Fruit fly (Drosophila melanogaster) Kc167 (cell line): ENCODE measurements around the gene Lamtor4.

Experiments used
- Myc ChIP-seq: fragments of >200 bp; optimal IDR thresholded peaks from 2 replicates; lab custom pipeline; 2017; ENCODE audit warnings: missing external identifiers
- Sin3A ChIP-seq: fragments of >200 bp; optimal IDR thresholded peaks from 2 replicates; lab custom pipeline; 2018; ENCODE audit warnings: missing external identifiers
- h ChIP-seq: fragments of >200 bp; optimal IDR thresholded peaks from 3 replicates; lab custom pipeline; 2018; ENCODE audit warnings: missing external identifiers
- insv ChIP-seq: fragments of >200 bp; optimal IDR thresholded peaks from 3 replicates; lab custom pipeline; 2018; ENCODE audit warnings: missing external identifiers
- psq ChIP-seq: fragments of >200 bp; optimal IDR thresholded peaks from 2 replicates; lab custom pipeline; 2017; ENCODE audit warnings: missing external identifiers
- ttk ChIP-seq: sonication (Bioruptor generic); optimal IDR thresholded peaks from 2 replicates; lab custom pipeline; 2017; ENCODE audit warnings: missing external identifiers

The Lamtor4 gene

dm6 chr3L:3896553-3897034 is at the start of gene Lamtor4, which contains the start of gene Gr63a:
Lamtor4 (plus strand) TSS chr3L:3896900.
Gr63a (minus strand) TSS chr3L:3896603.
- TF ChIP-seq ttk (lab: Kevin White, UChicago): no peak
- TF ChIP-seq insv (lab: Kevin White, UChicago): no peak
- no peak for TF ChIP-seq h
- no peak for TF ChIP-seq Sin3A (lab: Kevin White, UChicago)
- TF ChIP-seq Myc (lab: Kevin White, UChicago): no peak
- no peak for TF ChIP-seq psq (lab: Kevin White, UChicago)

dm6 chr3L:3847810-3848326 is 48.8 kb upstream of the Lamtor4 start:
- TF ChIP-seq insv (lab: Kevin White, UChicago) (no peak), Sin3A (lab: Kevin White, UChicago) (no peak), ttk (lab: Kevin White, UChicago) (no peak), Myc (lab: Kevin White, UChicago) (no peak), psq (lab: Kevin White, UChicago) (no peak), h (no peak)

- TF ChIP-seq psq (lab: Kevin White, UChicago) (no peak), insv (lab: Kevin White, UChicago) (no peak), Myc (lab: Kevin White, UChicago) (no peak), h (no peak), Sin3A (lab: Kevin White, UChicago) (no peak), ttk (lab: Kevin White, UChicago) (no peak)
Observed at dm6 chr3L:3848687-3849270, 47.9 kb upstream of the Lamtor4 start.

dm6 chr3L:3849763-3850162 is 46.9 kb upstream of the Lamtor4 start:
- TF ChIP-seq psq (lab: Kevin White, UChicago) (no peak), h (no peak), Myc (lab: Kevin White, UChicago) (no peak), insv (lab: Kevin White, UChicago) (no peak), Sin3A (lab: Kevin White, UChicago) (no peak), ttk (lab: Kevin White, UChicago) (no peak)

dm6 chr3L:3850477-3850876 is 46.2 kb upstream of the Lamtor4 start:
- TF ChIP-seq ttk (lab: Kevin White, UChicago) (no peak), insv (lab: Kevin White, UChicago) (no peak), Myc (lab: Kevin White, UChicago) (no peak), psq (lab: Kevin White, UChicago) (no peak), h (no peak), Sin3A (lab: Kevin White, UChicago) (no peak)

dm6 chr3L:3851048-3851447 is 45.7 kb upstream of the Lamtor4 start:
- no peak for TF ChIP-seq psq (lab: Kevin White, UChicago)
- no peak for TF ChIP-seq ttk (lab: Kevin White, UChicago)
- TF ChIP-seq Sin3A (lab: Kevin White, UChicago): no peak
- no peak for TF ChIP-seq h
- TF ChIP-seq Myc (lab: Kevin White, UChicago): no peak
- no peak for TF ChIP-seq insv (lab: Kevin White, UChicago)

dm6 chr3L:3851847-3852246 is 44.9 kb upstream of the Lamtor4 start:
- TF ChIP-seq Sin3A (lab: Kevin White, UChicago): no peak
- no peak for TF ChIP-seq Myc (lab: Kevin White, UChicago)
- no peak for TF ChIP-seq insv (lab: Kevin White, UChicago)
- no peak for TF ChIP-seq psq (lab: Kevin White, UChicago)
- TF ChIP-seq ttk (lab: Kevin White, UChicago): no peak

dm6 chr3L:3852842-3853241 is 43.9 kb upstream of the Lamtor4 start:
- TF ChIP-seq psq (lab: Kevin White, UChicago) (no peak), h (no peak)

- TF ChIP-seq h (no peak), insv (lab: Kevin White, UChicago) (no peak), Myc (lab: Kevin White, UChicago) (no peak), psq (lab: Kevin White, UChicago) (no peak), Sin3A (lab: Kevin White, UChicago) (no peak), ttk (lab: Kevin White, UChicago) (no peak)
Observed at dm6 chr3L:3855194-3855980, 41.3 kb upstream of the Lamtor4 start.

dm6 chr3L:3856004-3856403 is 40.7 kb upstream of the Lamtor4 start:
- no peak for TF ChIP-seq Sin3A (lab: Kevin White, UChicago)
- TF ChIP-seq psq (lab: Kevin White, UChicago): no peak
- TF ChIP-seq ttk (lab: Kevin White, UChicago): no peak
- TF ChIP-seq Myc (lab: Kevin White, UChicago): no peak

dm6 chr3L:3862504-3863380 is 34.0 kb upstream of the Lamtor4 start:
- no peak for TF ChIP-seq insv (lab: Kevin White, UChicago)
- TF ChIP-seq h: no peak
- TF ChIP-seq Sin3A (lab: Kevin White, UChicago): no peak
- no peak for TF ChIP-seq psq (lab: Kevin White, UChicago)
- TF ChIP-seq Myc (lab: Kevin White, UChicago): no peak
- TF ChIP-seq ttk (lab: Kevin White, UChicago): no peak
